Worm (Caenorhabditis elegans) whole organism, mixed stage, embryonic: ENCODE results near the gene lido-6.

Experiments used
- M03D4.4 ChIP-seq: sonication (generic microtip); optimal IDR thresholded peaks from 2 replicates; lab custom pipeline; 2017; ENCODE audit warnings: mild to moderate bottlenecking, missing genetic modification characterization, missing compliant biosample characterization
- bed-3 ChIP-seq: fragments of 200-800 bp; sonication (Bioruptor generic); optimal IDR thresholded peaks from 3 replicates; lab custom pipeline; 2018; ENCODE audit warnings: mild to moderate bottlenecking, missing genetic modification characterization, moderate library complexity, missing compliant biosample characterization
- ceh-39 ChIP-seq: fragments of 150-350 bp; optimal IDR thresholded peaks from 2 replicates; lab custom pipeline; 2014; ENCODE audit warnings: missing biosample characterization, missing genetic modification characterization
- ceh-83 ChIP-seq: fragments of 200-800 bp; sonication (Bioruptor generic); optimal IDR thresholded peaks from 2 replicates; lab custom pipeline; 2018; ENCODE audit warnings: mild to moderate bottlenecking, missing genetic modification characterization, missing compliant biosample characterization
- ces-1 ChIP-seq: fragments of 150-350 bp; optimal IDR thresholded peaks from 2 replicates; lab custom pipeline; 2014; ENCODE audit warnings: missing biosample characterization, missing genetic modification reagents, missing genetic modification characterization
- cnd-1 ChIP-seq: fragments of 200-800 bp; sonication (Bioruptor generic); optimal IDR thresholded peaks from 2 replicates; lab custom pipeline; 2018; ENCODE audit warnings: mild to moderate bottlenecking, missing genetic modification characterization, missing compliant biosample characterization
- elt-1 ChIP-seq: sonication (generic microtip); optimal IDR thresholded peaks from 2 replicates; lab custom pipeline; 2017; ENCODE audit warnings: missing genetic modification characterization, mild to moderate bottlenecking, missing compliant biosample characterization, antibody characterized with exemption, moderate library complexity, borderline replicate concordance; ENCODE audit not compliant: insufficient read depth
- elt-3 ChIP-seq: fragments of 150-350 bp; optimal IDR thresholded peaks from 2 replicates; lab custom pipeline; 2014; ENCODE audit warnings: missing biosample characterization, missing genetic modification characterization
- flh-1 ChIP-seq: fragments of 200-800 bp; sonication (Bioruptor generic); optimal IDR thresholded peaks from 2 replicates; lab custom pipeline; 2018; ENCODE audit warnings: mild to moderate bottlenecking, missing genetic modification characterization, moderate library complexity, missing compliant biosample characterization
- ham-2 ChIP-seq: fragments of 200-800 bp; sonication (Bioruptor generic); optimal IDR thresholded peaks from 2 replicates; lab custom pipeline; 2018; ENCODE audit warnings: mild to moderate bottlenecking, missing genetic modification characterization, missing compliant biosample characterization
- hlh-1 ChIP-seq: fragments of 150-350 bp; optimal IDR thresholded peaks from 2 replicates; lab custom pipeline; 2014; ENCODE audit warnings: missing biosample characterization, missing genetic modification reagents, missing genetic modification characterization
- lin-13 ChIP-seq: fragments of 150-350 bp; optimal IDR thresholded peaks from 2 replicates; lab custom pipeline; 2014; ENCODE audit warnings: missing biosample characterization, missing genetic modification characterization
- lin-32 ChIP-seq: fragments of 200-800 bp; sonication (Bioruptor generic); optimal IDR thresholded peaks from 2 replicates; lab custom pipeline; 2018; ENCODE audit warnings: mild to moderate bottlenecking, missing genetic modification characterization, missing compliant biosample characterization
- lsy-2 ChIP-seq: fragments of 150-350 bp; optimal IDR thresholded peaks from 2 replicates; lab custom pipeline; 2014; ENCODE audit warnings: missing biosample characterization, missing genetic modification characterization
- mab-5 ChIP-seq: fragments of 150-350 bp; optimal IDR thresholded peaks from 2 replicates; lab custom pipeline; 2014; ENCODE audit warnings: missing biosample characterization, missing genetic modification characterization
- mep-1 ChIP-seq: fragments of 150-350 bp; optimal IDR thresholded peaks from 2 replicates; lab custom pipeline; 2017; ENCODE audit warnings: missing biosample characterization, missing genetic modification reagents, missing genetic modification characterization, inconsistent platforms
- mls-2 ChIP-seq: sonication (generic microtip); optimal IDR thresholded peaks from 2 replicates; lab custom pipeline; 2016; ENCODE audit warnings: mild to moderate bottlenecking, missing genetic modification characterization, moderate library complexity, missing compliant biosample characterization
- nhr-12 ChIP-seq: fragments of 150-350 bp; optimal IDR thresholded peaks from 2 replicates; lab custom pipeline; 2014; ENCODE audit warnings: missing biosample characterization, missing genetic modification characterization
- nhr-2 ChIP-seq: fragments of 150-350 bp; optimal IDR thresholded peaks from 2 replicates; lab custom pipeline; 2014; ENCODE audit warnings: missing biosample characterization, missing genetic modification characterization
- nhr-237 ChIP-seq: fragments of 150-350 bp; optimal IDR thresholded peaks from 2 replicates; lab custom pipeline; 2014; ENCODE audit warnings: missing biosample characterization, missing genetic modification characterization
- nhr-28 ChIP-seq: fragments of 150-350 bp; optimal IDR thresholded peaks from 2 replicates; lab custom pipeline; 2014; ENCODE audit warnings: missing biosample characterization, missing genetic modification characterization
- nhr-76 ChIP-seq: sonication (generic microtip); optimal IDR thresholded peaks from 2 replicates; lab custom pipeline; 2017; ENCODE audit warnings: missing biosample characterization, missing genetic modification characterization
- pha-4 ChIP-seq: fragments of 150-350 bp; optimal IDR thresholded peaks from 2 replicates; lab custom pipeline; 2018; ENCODE audit warnings: missing biosample characterization, missing genetic modification reagents, missing genetic modification characterization
- sem-2 ChIP-seq: fragments of 200-800 bp; sonication (Bioruptor generic); optimal IDR thresholded peaks from 2 replicates; lab custom pipeline; 2018; ENCODE audit warnings: mild to moderate bottlenecking, missing genetic modification characterization, missing compliant biosample characterization
- snpc-4 ChIP-seq: fragments of 150-350 bp; optimal IDR thresholded peaks from 2 replicates; lab custom pipeline; 2014; ENCODE audit warnings: missing biosample characterization, missing genetic modification characterization
- sptf-1 ChIP-seq: sonication (generic microtip); optimal IDR thresholded peaks from 2 replicates; lab custom pipeline; 2017; ENCODE audit warnings: mild to moderate bottlenecking, missing genetic modification characterization, moderate library complexity, missing compliant biosample characterization
- unc-120 ChIP-seq: sonication (generic microtip); optimal IDR thresholded peaks from 2 replicates; lab custom pipeline; 2017; ENCODE audit warnings: missing genetic modification characterization, missing compliant biosample characterization; ENCODE audit not compliant: poor library complexity, severe bottlenecking
- unc-62 ChIP-seq: fragments of 150-350 bp; optimal IDR thresholded peaks from 2 replicates; lab custom pipeline; 2014; ENCODE audit warnings: missing biosample characterization, missing genetic modification reagents, missing genetic modification characterization
- zip-8 ChIP-seq: fragments of 150-350 bp; optimal IDR thresholded peaks from 2 replicates; lab custom pipeline; 2014; ENCODE audit warnings: missing biosample characterization, missing genetic modification characterization
- ztf-11 ChIP-seq: fragments of 150-350 bp; optimal IDR thresholded peaks from 2 replicates; lab custom pipeline; 2014; ENCODE audit warnings: missing biosample characterization, missing genetic modification characterization

The lido-6 gene

DNA sequence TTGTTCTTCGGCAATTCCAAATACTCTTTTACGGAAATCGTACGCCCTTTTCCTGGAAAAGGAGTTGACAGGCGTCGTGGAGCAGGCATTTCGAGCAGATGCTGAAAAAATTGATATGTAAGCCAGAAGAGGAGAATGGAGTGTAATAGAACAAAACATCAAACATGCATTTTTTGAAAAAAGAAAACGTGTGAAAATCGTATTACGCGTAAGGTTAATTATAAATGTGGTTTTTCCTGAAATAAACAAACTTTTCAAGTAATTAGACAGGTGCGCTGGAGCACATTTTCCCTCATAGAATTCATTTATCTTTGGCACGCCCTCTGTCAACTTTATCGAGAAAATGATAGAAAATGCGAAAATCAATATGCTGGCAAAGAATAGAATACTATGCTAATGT, at the start of gene lido-6:
Gene lido-6 (minus strand): TSS at position 101 of the 400 bp plus-strand sequence.
- no peak for TF ChIP-seq ztf-11
- TF ChIP-seq sem-2, result no peak
- TF ChIP-seq ceh-39 (tag; lab: Kevin White, UChicago), result no peak
- no peak for TF ChIP-seq lin-13 (tag; lab: Kevin White, UChicago)
- TF ChIP-seq snpc-4, result no peak

DNA sequence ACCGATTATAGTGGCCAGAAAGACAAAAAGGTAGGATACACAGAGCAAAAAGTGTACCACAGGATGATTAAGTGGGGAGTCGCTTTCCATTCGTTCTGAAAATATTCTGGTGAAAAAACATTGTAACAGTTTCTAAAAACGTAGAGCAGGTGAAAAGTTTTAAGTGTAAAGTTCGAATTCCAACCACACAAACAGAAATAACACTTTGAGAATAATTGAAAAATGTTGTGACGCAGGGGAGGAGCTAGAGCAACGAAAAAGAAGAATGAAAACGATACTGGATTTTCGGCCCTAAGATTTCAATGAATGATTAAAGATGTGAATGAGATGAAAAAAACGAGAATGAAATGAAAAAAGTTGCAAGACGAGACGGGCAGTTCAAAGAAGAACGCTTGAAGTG, 42.9 kb upstream of the lido-6 start, which contains the start of gene npr-21:
Gene npr-21 (minus strand): TSS at position 101 of the 400 bp plus-strand sequence.
- TF ChIP-seq elt-1, result no peak
- TF ChIP-seq mls-2 (tag; lab: Kevin White, UChicago), result no peak
- TF ChIP-seq ham-2 (GFP tag; lab: Kevin White, UChicago), result no peak
- no peak for TF ChIP-seq unc-120 (tag; lab: Kevin White, UChicago)
- TF ChIP-seq zip-8, result no peak
- TF ChIP-seq ztf-11, result no peak
- TF ChIP-seq flh-1 (GFP tag; lab: Kevin White, UChicago), result no peak
- TF ChIP-seq nhr-76 (tag; lab: Kevin White, UChicago), result no peak
- no peak for TF ChIP-seq lin-32
- no peak for TF ChIP-seq ceh-39 (tag; lab: Kevin White, UChicago)
- no peak for TF ChIP-seq ceh-83 (GFP tag; lab: Kevin White, UChicago)
- TF ChIP-seq M03D4.4, result no peak

DNA sequence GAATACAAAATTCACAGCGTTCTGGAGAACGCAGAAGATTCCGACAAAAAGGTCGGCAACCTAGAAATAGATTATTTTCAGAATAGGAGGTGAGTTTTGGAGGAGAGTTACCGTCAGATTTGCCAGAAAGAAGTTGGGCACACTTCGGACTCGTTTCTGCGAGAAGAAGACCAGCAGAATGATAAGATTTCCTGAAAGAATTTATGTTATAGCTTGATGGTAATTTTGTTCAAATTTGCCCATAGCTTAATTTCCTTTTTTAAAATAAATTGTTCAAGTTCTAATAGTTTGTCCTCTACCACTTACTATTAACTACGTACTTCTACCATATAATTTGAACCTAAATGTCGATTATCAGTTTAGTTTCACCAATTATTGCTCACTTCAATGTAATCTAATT, 42.1 kb upstream of the lido-6 start:
- TF ChIP-seq hlh-1 (tag; lab: Kevin White, UChicago), result no peak
- TF ChIP-seq unc-120 (tag; lab: Kevin White, UChicago), result no peak
- no peak for TF ChIP-seq lin-32
- no peak for TF ChIP-seq mab-5 (tag; lab: Kevin White, UChicago)
- no peak for TF ChIP-seq lsy-2
- TF ChIP-seq ham-2 (GFP tag; lab: Kevin White, UChicago), result no peak
- no peak for TF ChIP-seq mls-2 (tag; lab: Kevin White, UChicago)

DNA sequence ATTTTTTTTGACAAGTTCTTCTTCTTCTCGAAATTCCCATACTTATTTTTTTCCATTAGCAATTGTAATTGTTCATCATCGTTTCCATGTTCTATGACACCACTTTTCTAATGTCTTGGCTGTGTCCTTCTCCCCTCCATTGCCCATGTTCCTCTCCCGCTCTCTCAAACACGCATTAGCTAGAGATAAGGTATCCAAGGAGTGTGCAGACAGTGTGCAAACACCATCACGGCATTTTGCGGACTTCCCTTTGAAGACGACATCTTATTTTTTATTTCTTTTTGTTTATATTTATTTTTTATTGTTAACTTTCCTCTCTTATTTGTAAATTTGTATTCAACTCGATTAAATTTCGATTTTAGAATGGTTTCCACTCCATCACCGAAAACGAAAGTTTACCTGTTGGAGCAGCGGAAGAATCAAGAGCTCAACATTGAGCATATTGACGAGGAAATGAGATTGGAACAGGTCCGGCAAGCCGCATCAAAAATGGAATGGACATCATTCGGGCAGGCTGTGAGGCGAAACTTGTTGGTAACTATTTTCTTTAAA, 36.2 kb upstream of the lido-6 start, which contains the start of gene mdt-1.2:
Gene mdt-1.2 (plus strand): TSS at position 363 of the 552 bp plus-strand sequence.
- peak; percentile 83 for TF ChIP-seq pha-4
- TF ChIP-seq cnd-1 (tag; lab: Kevin White, UChicago), result peak; percentile 1
- no peak for TF ChIP-seq mab-5 (tag; lab: Kevin White, UChicago)
- TF ChIP-seq mls-2 (tag; lab: Kevin White, UChicago), result no peak
- TF ChIP-seq ceh-83 (GFP tag; lab: Kevin White, UChicago), result no peak
- TF ChIP-seq ham-2 (GFP tag; lab: Kevin White, UChicago), result no peak
- peak; percentile 61 for TF ChIP-seq sptf-1 (tag; lab: Kevin White, UChicago)
- TF ChIP-seq nhr-2 (tag; lab: Kevin White, UChicago), result peak; percentile 22
- peak; percentile 83 for TF ChIP-seq ces-1
- TF ChIP-seq ceh-39 (tag; lab: Kevin White, UChicago), result peak; percentile 60
- no peak for TF ChIP-seq hlh-1 (tag; lab: Kevin White, UChicago)
- TF ChIP-seq lsy-2, result peak; percentile 1
- TF ChIP-seq ztf-11, result no peak
- peak; percentile 42 for TF ChIP-seq nhr-237 (tag; lab: Kevin White, UChicago)
- TF ChIP-seq elt-3 (tag; lab: Kevin White, UChicago), result no peak
- TF ChIP-seq nhr-28 (tag; lab: Kevin White, UChicago), result no peak
- peak; percentile 36 for TF ChIP-seq M03D4.4
- peak; percentile 91 for TF ChIP-seq unc-120 (tag; lab: Kevin White, UChicago)
- TF ChIP-seq nhr-12 (tag; lab: Kevin White, UChicago), result no peak
- TF ChIP-seq lin-13 (tag; lab: Kevin White, UChicago), result peak; percentile 57
- TF ChIP-seq mep-1 (tag; lab: Kevin White, UChicago), result peak; percentile 91

DNA sequence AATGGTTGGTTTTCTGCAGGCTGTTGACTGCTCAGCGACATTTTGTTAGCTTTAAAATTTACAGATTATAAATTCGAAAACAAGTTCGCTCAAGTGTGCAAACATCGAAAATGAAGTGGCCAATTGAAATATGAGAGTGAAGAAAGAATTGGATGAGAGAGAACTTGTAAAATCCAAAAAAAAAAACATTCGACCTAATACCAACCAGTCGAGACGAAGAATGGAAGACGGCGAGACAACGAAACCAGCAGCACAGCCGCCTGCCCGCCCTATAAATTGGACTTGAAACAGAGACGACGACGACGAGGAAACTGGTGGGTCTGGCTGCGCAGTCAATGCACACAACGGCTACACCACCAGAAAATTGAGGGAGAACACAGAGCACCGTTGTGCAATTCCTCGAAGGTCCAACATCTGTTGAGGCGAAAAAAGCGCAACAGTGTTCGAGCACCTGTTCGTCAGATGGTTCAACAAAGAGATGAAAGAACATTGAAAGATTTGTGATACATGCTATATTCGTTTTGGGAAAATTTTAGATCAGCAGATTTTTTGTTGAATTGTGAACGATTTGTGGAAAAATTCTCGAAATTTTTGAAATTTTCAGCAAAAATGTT, 35.0 kb upstream of the lido-6 start, which contains the start of gene T23C6.4:
Gene T23C6.4 (minus strand): TSS at position 51 of the 614 bp plus-strand sequence.
- no peak for TF ChIP-seq sptf-1 (tag; lab: Kevin White, UChicago)
- TF ChIP-seq M03D4.4, result no peak
- no peak for TF ChIP-seq zip-8
- peak; percentile 88 for TF ChIP-seq hlh-1 (tag; lab: Kevin White, UChicago)
- TF ChIP-seq lin-13 (tag; lab: Kevin White, UChicago), result no peak
- peak; percentile 64 for TF ChIP-seq cnd-1 (tag; lab: Kevin White, UChicago)
- no peak for TF ChIP-seq flh-1 (GFP tag; lab: Kevin White, UChicago)
- TF ChIP-seq ceh-39 (tag; lab: Kevin White, UChicago), result no peak
- TF ChIP-seq lin-32, result peak; percentile 89
- TF ChIP-seq bed-3 (GFP tag; lab: Kevin White, UChicago), result no peak
- TF ChIP-seq mep-1 (tag; lab: Kevin White, UChicago), result no peak
- no peak for TF ChIP-seq unc-62
- no peak for TF ChIP-seq elt-3 (tag; lab: Kevin White, UChicago)
- no peak for TF ChIP-seq snpc-4
